Fruit fly (Drosophila melanogaster) whole organism, embryonic: ENCODE results near the gene spel1.

Experiments
- Atf3 ChIP-seq: fragments of 200-800 bp; sonication (Bioruptor generic); optimal IDR thresholded peaks from 3 replicates; lab custom pipeline; 2016; ENCODE audit warnings: missing biosample characterization, missing genetic modification characterization
- CG10321 ChIP-seq: fragments of 200-800 bp; sonication (Bioruptor generic); IDR thresholded peaks from 2 replicates; pipeline ENCODE4 v1.3.6; 2022; ENCODE audit warnings: missing biosample characterization, missing genetic modification characterization
- CG10565 ChIP-seq: fragments of 200-800 bp; sonication (Bioruptor generic); optimal IDR thresholded peaks from 3 replicates; lab custom pipeline; 2016; ENCODE audit warnings: missing biosample characterization, mild to moderate bottlenecking, missing genetic modification characterization
- CG11504 ChIP-seq: fragments of 200-800 bp; sonication (Bioruptor generic); optimal IDR thresholded peaks from 3 replicates; lab custom pipeline; 2019; ENCODE audit warnings: missing biosample characterization, mild to moderate bottlenecking, missing genetic modification characterization, moderate library complexity
- CG11723 ChIP-seq: fragments of 200-800 bp; sonication (Bioruptor generic); optimal IDR thresholded peaks from 2 replicates; lab custom pipeline; 2017; ENCODE audit warnings: missing biosample characterization, mild to moderate bottlenecking, missing genetic modification characterization
- CG12236 ChIP-seq: fragments of 200-800 bp; sonication (Bioruptor generic); optimal IDR thresholded peaks from 2 replicates; lab custom pipeline; 2016; ENCODE audit warnings: missing biosample characterization, missing genetic modification characterization
- CG1233 ChIP-seq: fragments of 200-800 bp; sonication (Bioruptor generic); optimal IDR thresholded peaks from 4 replicates; lab custom pipeline; 2018; ENCODE audit warnings: missing biosample characterization, mild to moderate bottlenecking, missing genetic modification characterization
- CG12744 ChIP-seq: fragments of 200-800 bp; sonication (Bioruptor generic); optimal IDR thresholded peaks from 2 replicates; lab custom pipeline; 2016; ENCODE audit warnings: missing biosample characterization, missing genetic modification characterization
- CG12769 ChIP-seq: fragments of 200-800 bp; sonication (Bioruptor generic); optimal IDR thresholded peaks from 2 replicates; lab custom pipeline; 2019; ENCODE audit warnings: missing biosample characterization, mild to moderate bottlenecking, missing genetic modification characterization, moderate library complexity
- CG12942 ChIP-seq: fragments of 200-800 bp; sonication (Bioruptor generic); optimal IDR thresholded peaks from 3 replicates; lab custom pipeline; 2016; ENCODE audit warnings: missing biosample characterization, missing genetic modification characterization
- CG14441 ChIP-seq: fragments of 200-800 bp; sonication (Bioruptor generic); IDR thresholded peaks from 2 replicates; pipeline ENCODE4 v1.3.6; 2022; ENCODE audit warnings: missing biosample characterization, missing genetic modification characterization
- CG1603 ChIP-seq: fragments of 200-800 bp; sonication (Bioruptor generic); optimal IDR thresholded peaks from 2 replicates; lab custom pipeline; 2019; ENCODE audit warnings: missing biosample characterization, mild to moderate bottlenecking, missing genetic modification characterization, moderate library complexity
- CG16815 ChIP-seq: fragments of 200-800 bp; sonication (Bioruptor generic); optimal IDR thresholded peaks from 3 replicates; lab custom pipeline; 2017; ENCODE audit warnings: missing biosample characterization, mild to moderate bottlenecking, missing genetic modification characterization
- CG30020 ChIP-seq: fragments of 200-800 bp; optimal IDR thresholded peaks from 2 replicates; lab custom pipeline; 2019; ENCODE audit warnings: missing biosample characterization, mild to moderate bottlenecking, missing genetic modification characterization, moderate library complexity
- CG3407 ChIP-seq: fragments of 200-800 bp; sonication (Bioruptor generic); optimal IDR thresholded peaks from 2 replicates; lab custom pipeline; 2018; ENCODE audit warnings: missing biosample characterization, mild to moderate bottlenecking, missing genetic modification characterization
- CG4730 ChIP-seq: fragments of 200-800 bp; sonication (Bioruptor generic); IDR thresholded peaks from 2 replicates; pipeline ENCODE4 v1.3.6; 2022; ENCODE audit warnings: missing biosample characterization, missing genetic modification characterization
- CG4854 ChIP-seq: fragments of 200-800 bp; sonication (Bioruptor generic); optimal IDR thresholded peaks from 2 replicates; lab custom pipeline; 2016; ENCODE audit warnings: missing biosample characterization, missing genetic modification characterization, inconsistent platforms
- CG7963 ChIP-seq: fragments of 200-800 bp; sonication (Bioruptor generic); IDR thresholded peaks from 3 replicates; pipeline ENCODE4 v1.3.6; 2022; ENCODE audit warnings: missing biosample characterization, missing genetic modification characterization; ENCODE audit not compliant: partially characterized antibody
- CG9727 ChIP-seq: fragments of 200-800 bp; sonication (Bioruptor generic); optimal IDR thresholded peaks from 3 replicates; lab custom pipeline; 2017; ENCODE audit warnings: missing biosample characterization, mild to moderate bottlenecking, missing genetic modification characterization
- Dek ChIP-seq: fragments of 200-800 bp; sonication (Bioruptor generic); optimal IDR thresholded peaks from 3 replicates; lab custom pipeline; 2019; ENCODE audit warnings: missing biosample characterization, mild to moderate bottlenecking, missing genetic modification characterization, moderate library complexity
- Dll ChIP-seq: fragments of 200-800 bp; sonication (Bioruptor generic); IDR thresholded peaks from 4 replicates; pipeline ENCODE4 v1.3.6; 2022; ENCODE audit warnings: missing biosample characterization, missing genetic modification characterization; ENCODE audit not compliant: partially characterized antibody
- E2f2 ChIP-seq: fragments of 200-800 bp; sonication (Bioruptor generic); IDR thresholded peaks from 2 replicates; pipeline ENCODE4 v1.3.6; 2022; ENCODE audit warnings: missing biosample characterization, missing genetic modification characterization
- HHEX ChIP-seq: fragments of 200-800 bp; sonication (Bioruptor generic); optimal IDR thresholded peaks from 3 replicates; lab custom pipeline; 2017; ENCODE audit warnings: missing biosample characterization, mild to moderate bottlenecking, missing genetic modification characterization, missing genetic modification reagents
- Hr51 ChIP-seq, 2 experiments: fragments of 200-800 bp; sonication (Bioruptor generic); optimal IDR thresholded peaks; 2 replicates in 1 of 2; 3 replicates in 1 of 2; lab custom pipeline; 2016 to 2018; ENCODE audit warnings: missing biosample characterization in 2 of 2, missing genetic modification characterization in 2 of 2, mild to moderate bottlenecking in 1 of 2, moderate library complexity in 1 of 2
- Nf-YB ChIP-seq: fragments of 200-800 bp; sonication (Bioruptor generic); optimal IDR thresholded peaks from 3 replicates; lab custom pipeline; 2019; ENCODE audit warnings: missing biosample characterization, mild to moderate bottlenecking, missing genetic modification characterization, moderate library complexity
- TFAM ChIP-seq: fragments of 200-800 bp; sonication (Bioruptor generic); optimal IDR thresholded peaks from 2 replicates; lab custom pipeline; 2017; ENCODE audit warnings: missing biosample characterization, missing genetic modification characterization, inconsistent platforms
- ab ChIP-seq: fragments of 200-800 bp; sonication (Bioruptor generic); optimal IDR thresholded peaks from 2 replicates; lab custom pipeline; 2016; ENCODE audit warnings: missing biosample characterization, missing genetic modification characterization
- abd-A ChIP-seq: fragments of 200-800 bp; sonication (Bioruptor generic); optimal IDR thresholded peaks from 3 replicates; lab custom pipeline; 2019; ENCODE audit warnings: missing biosample characterization, mild to moderate bottlenecking, missing genetic modification characterization, moderate library complexity
- btn ChIP-seq: fragments of 200-800 bp; sonication (Bioruptor generic); optimal IDR thresholded peaks from 2 replicates; lab custom pipeline; 2016; ENCODE audit warnings: missing biosample characterization, missing genetic modification characterization
- crol ChIP-seq: fragments of 200-800 bp; sonication (Bioruptor generic); IDR thresholded peaks from 2 replicates; pipeline ENCODE4 v1.3.6; 2022; ENCODE audit warnings: missing biosample characterization, missing genetic modification characterization
- fd64A ChIP-seq: fragments of 200-800 bp; sonication (Bioruptor generic); optimal IDR thresholded peaks from 3 replicates; lab custom pipeline; 2018; ENCODE audit warnings: missing biosample characterization, mild to moderate bottlenecking, missing genetic modification characterization
- gcm2 ChIP-seq: fragments of 200-800 bp; sonication (Bioruptor generic); optimal IDR thresholded peaks from 2 replicates; lab custom pipeline; 2016; ENCODE audit warnings: missing biosample characterization, missing genetic modification characterization
- gem ChIP-seq: fragments of 200-800 bp; sonication (Bioruptor generic); optimal IDR thresholded peaks from 2 replicates; lab custom pipeline; 2019; ENCODE audit warnings: missing biosample characterization, mild to moderate bottlenecking, missing genetic modification characterization, moderate library complexity
- her ChIP-seq: fragments of 200-800 bp; sonication (Bioruptor generic); optimal IDR thresholded peaks from 2 replicates; lab custom pipeline; 2016; ENCODE audit warnings: missing biosample characterization, missing genetic modification characterization
- hth ChIP-seq: fragments of >200 bp; optimal IDR thresholded peaks from 2 replicates; lab custom pipeline; 2017; ENCODE audit warnings: inconsistent platforms
- kah ChIP-seq: fragments of 200-800 bp; sonication (Bioruptor generic); optimal IDR thresholded peaks from 2 replicates; lab custom pipeline; 2018; ENCODE audit warnings: missing biosample characterization, mild to moderate bottlenecking, missing genetic modification characterization
- lmd ChIP-seq: fragments of 200-800 bp; sonication (Bioruptor generic); IDR thresholded peaks from 2 replicates; pipeline ENCODE4 v1.3.6; 2022; ENCODE audit warnings: missing biosample characterization, missing genetic modification characterization
- lov ChIP-seq, 2 experiments: fragments of 200-800 bp in 1 of 2; fragments of >200 bp in 1 of 2; sonication (Bioruptor generic) in 1 of 2; IDR thresholded peaks in 1 of 2; optimal IDR thresholded peaks in 1 of 2; 2 replicates in 1 of 2; 3 replicates in 1 of 2; pipeline versions ENCODE4 v1.3.6 to Lab custom; 2017 to 2022; ENCODE audit warnings: missing biosample characterization in 1 of 2, missing genetic modification characterization in 1 of 2
- nau ChIP-seq: fragments of 200-800 bp; sonication (Bioruptor generic); optimal IDR thresholded peaks from 3 replicates; lab custom pipeline; 2017; ENCODE audit warnings: missing biosample characterization, mild to moderate bottlenecking, missing genetic modification characterization, missing genetic modification reagents
- nmo ChIP-seq: fragments of 200-800 bp; sonication (Bioruptor generic); optimal IDR thresholded peaks from 2 replicates; lab custom pipeline; 2018; ENCODE audit warnings: missing biosample characterization, mild to moderate bottlenecking, missing genetic modification characterization, moderate library complexity
- org-1 ChIP-seq: fragments of 200-800 bp; sonication (Bioruptor generic); optimal IDR thresholded peaks from 2 replicates; lab custom pipeline; 2017; ENCODE audit warnings: missing biosample characterization, missing genetic modification characterization
- pfk ChIP-seq: fragments of 200-800 bp; sonication (Bioruptor generic); optimal IDR thresholded peaks from 2 replicates; lab custom pipeline; 2018; ENCODE audit warnings: missing biosample characterization, mild to moderate bottlenecking, missing genetic modification characterization, moderate library complexity
- repo ChIP-seq: fragments of 200-800 bp; sonication (Bioruptor generic); optimal IDR thresholded peaks from 2 replicates; lab custom pipeline; 2016; ENCODE audit warnings: missing biosample characterization, missing genetic modification characterization
- row ChIP-seq: fragments of 200-800 bp; sonication (Bioruptor generic); IDR thresholded peaks from 3 replicates; pipeline ENCODE4 v1.3.6; 2022; ENCODE audit warnings: missing biosample characterization, missing genetic modification characterization
- run ChIP-seq: fragments of 200-800 bp; sonication (Bioruptor generic); optimal IDR thresholded peaks from 3 replicates; lab custom pipeline; 2018; ENCODE audit warnings: missing biosample characterization, mild to moderate bottlenecking, missing genetic modification characterization
- sim ChIP-seq: fragments of 200-800 bp; sonication (Bioruptor generic); IDR thresholded peaks from 2 replicates; pipeline ENCODE4 v1.3.6; 2022; ENCODE audit warnings: missing biosample characterization, missing genetic modification characterization
- sr ChIP-seq: fragments of 200-800 bp; sonication (Bioruptor generic); IDR thresholded peaks from 3 replicates; pipeline ENCODE4 v1.3.6; 2022; ENCODE audit warnings: missing biosample characterization, missing genetic modification characterization
- tin ChIP-seq: fragments of 200-800 bp; sonication (Bioruptor generic); optimal IDR thresholded peaks from 3 replicates; lab custom pipeline; 2016; ENCODE audit warnings: missing biosample characterization, missing genetic modification characterization
- trh ChIP-seq: fragments of 200-800 bp; sonication (Bioruptor generic); optimal IDR thresholded peaks from 2 replicates; lab custom pipeline; 2016; ENCODE audit warnings: missing biosample characterization, missing genetic modification characterization
- unpg ChIP-seq: fragments of 200-800 bp; sonication (Bioruptor generic); optimal IDR thresholded peaks from 3 replicates; lab custom pipeline; 2018; ENCODE audit warnings: missing biosample characterization, mild to moderate bottlenecking, missing genetic modification characterization, moderate library complexity
- vfl ChIP-seq: fragments of 200-800 bp; sonication (Bioruptor generic); optimal IDR thresholded peaks from 2 replicates; lab custom pipeline; 2016; ENCODE audit warnings: missing biosample characterization, missing genetic modification characterization

spel1 gene

dm6 chr2L:14403568-14403967 is 41.7 kb downstream of the spel1 start (continued):
- TF ChIP-seq CG3407 = no peak
- no peak for TF ChIP-seq tin (GFP tag; lab: Kevin White, UChicago)
- TF ChIP-seq fd64A (GFP tag; lab: Kevin White, UChicago) = no peak
- TF ChIP-seq lmd (GFP tag; lab: Robert Waterston, UW) = no peak
- TF ChIP-seq row (GFP tag; lab: Robert Waterston, UW) = no peak
- no peak for TF ChIP-seq CG12744 (GFP tag; lab: Kevin White, UChicago)
- no peak for TF ChIP-seq lov (optimal IDR thresholded peaks at IDR 0.05; lab: Kevin White, UChicago)
- TF ChIP-seq lov (GFP tag; IDR thresholded peaks at IDR 0.05; lab: Robert Waterston, UW) = no peak
- no peak for TF ChIP-seq CG10565 (GFP tag; lab: Kevin White, UChicago)
- no peak for TF ChIP-seq vfl (GFP tag; lab: Kevin White, UChicago)
- TF ChIP-seq CG1233 (GFP tag; lab: Kevin White, UChicago) = no peak
- peak; percentile 57 for TF ChIP-seq run (tag; lab: Kevin White, UChicago)
- TF ChIP-seq Nf-YB (GFP tag; lab: Kevin White, UChicago) = peak; percentile 20
- TF ChIP-seq nau (GFP tag; lab: Kevin White, UChicago) = peak; percentile 8
- TF ChIP-seq CG11504 (tag; lab: Kevin White, UChicago) = peak; percentile 3
- no peak for TF ChIP-seq Dek
- TF ChIP-seq kah (GFP tag; lab: Kevin White, UChicago) = no peak
- TF ChIP-seq Dll (GFP tag; lab: Robert Waterston, UW) = no peak
- no peak for TF ChIP-seq ab (GFP tag; lab: Kevin White, UChicago)
- TF ChIP-seq trh (GFP tag; lab: Kevin White, UChicago) = no peak
- TF ChIP-seq CG12769 (tag; lab: Kevin White, UChicago) = no peak
- TF ChIP-seq CG14441 = no peak
- TF ChIP-seq sim (GFP tag; lab: Robert Waterston, UW) = no peak
- no peak for TF ChIP-seq Atf3 (GFP tag; lab: Kevin White, UChicago)
- TF ChIP-seq sr (GFP tag; lab: Robert Waterston, UW) = no peak
- no peak for TF ChIP-seq nmo (GFP tag; lab: Kevin White, UChicago)
- no peak for TF ChIP-seq CG16815 (GFP tag; lab: Kevin White, UChicago)
- TF ChIP-seq her (GFP tag; lab: Kevin White, UChicago) = no peak
- TF ChIP-seq CG10321 (GFP tag; lab: Robert Waterston, UW) = no peak
- TF ChIP-seq repo (GFP tag; lab: Kevin White, UChicago) = no peak
- TF ChIP-seq gem (tag; lab: Kevin White, UChicago) = no peak
- no peak for TF ChIP-seq gcm2 (GFP tag; lab: Kevin White, UChicago)
- TF ChIP-seq org-1 = no peak
- TF ChIP-seq CG11723 (GFP tag; lab: Kevin White, UChicago) = no peak
- TF ChIP-seq CG4854 (GFP tag; lab: Kevin White, UChicago) = no peak
- no peak for TF ChIP-seq HHEX (GFP tag; lab: Kevin White, UChicago)
- TF ChIP-seq CG9727 = no peak
- TF ChIP-seq crol (GFP tag; lab: Robert Waterston, UW) = 0 out of 2 replicates have a peak, but pooled peaks have one; percentile 42
- no peak for TF ChIP-seq E2f2 (GFP tag; lab: Robert Waterston, UW)
- TF ChIP-seq Hr51 (GFP tag; optimal IDR thresholded peaks at IDR 0.05; lab: Kevin White, UChicago) = no peak
- no peak for TF ChIP-seq pfk (GFP tag; lab: Kevin White, UChicago)
- TF ChIP-seq CG30020 (tag; lab: Kevin White, UChicago) = no peak
- TF ChIP-seq abd-A (tag; lab: Kevin White, UChicago) = peak; percentile 62
- no peak for TF ChIP-seq CG12236
- peak; percentile 32 for TF ChIP-seq unpg
- no peak for TF ChIP-seq TFAM
- no peak for TF ChIP-seq btn
- TF ChIP-seq CG7963 (GFP tag; lab: Robert Waterston, UW) = no peak
- no peak for TF ChIP-seq hth (lab: Kevin White, UChicago)
- no peak for TF ChIP-seq CG1603 (tag; lab: Kevin White, UChicago)
- TF ChIP-seq CG4730 (GFP tag; lab: Robert Waterston, UW) = no peak
- no peak for TF ChIP-seq CG12942 (GFP tag; lab: Kevin White, UChicago)
